Worm (Caenorhabditis elegans): ENCODE results near the gene F58F12.12.

Gene F58F12.12

ce11 chrII:6425993-6426392 is 45.0 kb downstream of the F58F12.12 start, which contains the start of gene col-75:
TSS of gene col-75 (plus strand) at chrII:6426293.
- no peak for TF ChIP-seq fkh-2 (tag; optimal IDR thresholded peaks at IDR 0.05)
- TF ChIP-seq lin-39 (tag; optimal IDR thresholded peaks at IDR 0.05), result no peak
- no peak for TF ChIP-seq fos-1 (tag; optimal IDR thresholded peaks at IDR 0.05)
- no peak for TF ChIP-seq skn-1 (tag; optimal IDR thresholded peaks at IDR 0.05)
- TF ChIP-seq ama-1 (optimal IDR thresholded peaks at IDR 0.05), result no peak
- TF ChIP-seq ceh-28 (tag; optimal IDR thresholded peaks at IDR 0.05), result no peak
- no peak for TF ChIP-seq elt-3 (tag; optimal IDR thresholded peaks at IDR 0.05)
- no peak for TF ChIP-seq nhr-77 (tag; optimal IDR thresholded peaks at IDR 0.05)
- no peak for TF ChIP-seq zag-1 (tag; optimal IDR thresholded peaks at IDR 0.05)
- no peak for TF ChIP-seq egl-27 (tag; optimal IDR thresholded peaks at IDR 0.05)
- no peak for TF ChIP-seq snpc-4 (tag; optimal IDR thresholded peaks at IDR 0.05)
- TF ChIP-seq elt-1 (tag; optimal IDR thresholded peaks at IDR 0.05), result no peak
- TF ChIP-seq nhr-25 (tag; optimal IDR thresholded peaks at IDR 0.05), result no peak
- TF ChIP-seq nhr-76 (tag; optimal IDR thresholded peaks at IDR 0.05), result no peak
- TF ChIP-seq nfya-1 (tag; optimal IDR thresholded peaks at IDR 0.05; ENCODE audit: insufficient read depth), result no peak
